Worm (Caenorhabditis elegans) whole organism, L3 larva: ENCODE results near the gene fbxa-10.

Experiments used
- R02D3.7 ChIP-seq: fragments of 150-350 bp; optimal IDR thresholded peaks from 2 replicates; lab custom pipeline; 2014; ENCODE audit warnings: missing biosample characterization, missing genetic modification characterization
- ZK546.5 ChIP-seq: sonication (generic microtip); optimal IDR thresholded peaks from 2 replicates; lab custom pipeline; 2017; ENCODE audit warnings: missing biosample characterization, missing genetic modification characterization
- ama-1 ChIP-seq: fragments of 150-350 bp; optimal IDR thresholded peaks from 2 replicates; lab custom pipeline; 2018
- ceh-16 ChIP-seq: sonication (generic microtip); optimal IDR thresholded peaks from 2 replicates; lab custom pipeline; 2017; ENCODE audit warnings: missing biosample characterization, missing genetic modification characterization
- ceh-28 ChIP-seq: fragments of 150-350 bp; optimal IDR thresholded peaks from 2 replicates; lab custom pipeline; 2014; ENCODE audit warnings: missing biosample characterization, missing genetic modification reagents, missing genetic modification characterization
- ceh-9 ChIP-seq: sonication (generic microtip); optimal IDR thresholded peaks from 2 replicates; lab custom pipeline; 2018; ENCODE audit warnings: missing biosample characterization, missing genetic modification characterization
- daf-12 ChIP-seq: fragments of 150-350 bp; optimal IDR thresholded peaks from 2 replicates; lab custom pipeline; 2014; ENCODE audit warnings: missing biosample characterization, missing genetic modification reagents, missing genetic modification characterization
- egl-27 ChIP-seq: sonication (generic microtip); optimal IDR thresholded peaks from 4 replicates; lab custom pipeline; 2017; ENCODE audit warnings: missing biosample characterization, missing genetic modification reagents, missing genetic modification characterization
- egl-5 ChIP-seq: fragments of 150-350 bp; optimal IDR thresholded peaks from 2 replicates; lab custom pipeline; 2017; ENCODE audit warnings: missing biosample characterization, missing genetic modification reagents, missing genetic modification characterization, inconsistent platforms
- elt-1 ChIP-seq: fragments of 150-350 bp; optimal IDR thresholded peaks from 2 replicates; lab custom pipeline; 2014; ENCODE audit warnings: missing biosample characterization, missing genetic modification characterization
- elt-2 ChIP-seq: sonication (generic microtip); optimal IDR thresholded peaks from 2 replicates; lab custom pipeline; 2016; ENCODE audit warnings: missing genetic modification reagents, mild to moderate bottlenecking, missing genetic modification characterization, missing compliant biosample characterization
- fkh-2 ChIP-seq: fragments of 150-350 bp; optimal IDR thresholded peaks from 2 replicates; lab custom pipeline; 2014; ENCODE audit warnings: missing biosample characterization, missing genetic modification reagents, missing genetic modification characterization
- fos-1 ChIP-seq: fragments of 150-350 bp; optimal IDR thresholded peaks from 2 replicates; lab custom pipeline; 2014; ENCODE audit warnings: missing biosample characterization, missing genetic modification characterization
- hmg-11 ChIP-seq: sonication (generic microtip); optimal IDR thresholded peaks from 2 replicates; lab custom pipeline; 2016; ENCODE audit warnings: missing genetic modification characterization, missing compliant biosample characterization
- jun-1 ChIP-seq: fragments of 150-350 bp; optimal IDR thresholded peaks from 2 replicates; lab custom pipeline; 2014; ENCODE audit warnings: missing biosample characterization, missing genetic modification reagents, missing genetic modification characterization
- lin-15B ChIP-seq: fragments of 150-350 bp; optimal IDR thresholded peaks from 2 replicates; lab custom pipeline; 2014; ENCODE audit warnings: missing biosample characterization, missing genetic modification characterization
- lin-39 ChIP-seq: fragments of 150-350 bp; optimal IDR thresholded peaks from 2 replicates; lab custom pipeline; 2018; ENCODE audit warnings: missing biosample characterization, missing genetic modification reagents, missing genetic modification characterization
- nfya-1 ChIP-seq: sonication (generic microtip); optimal IDR thresholded peaks from 2 replicates; lab custom pipeline; 2017; ENCODE audit warnings: missing genetic modification characterization, mild to moderate bottlenecking, missing compliant biosample characterization, antibody characterized with exemption, moderate library complexity; ENCODE audit not compliant: insufficient read depth
- nhr-11 ChIP-seq: fragments of 150-350 bp; optimal IDR thresholded peaks from 2 replicates; lab custom pipeline; 2014; ENCODE audit warnings: missing biosample characterization, missing genetic modification characterization
- nhr-23 ChIP-seq: fragments of 150-350 bp; optimal IDR thresholded peaks from 2 replicates; lab custom pipeline; 2014; ENCODE audit warnings: missing biosample characterization, missing genetic modification reagents, missing genetic modification characterization
- nhr-237 ChIP-seq: fragments of 150-350 bp; optimal IDR thresholded peaks from 2 replicates; lab custom pipeline; 2014; ENCODE audit warnings: missing biosample characterization, missing genetic modification characterization
- nhr-25 ChIP-seq: sonication (generic microtip); optimal IDR thresholded peaks from 2 replicates; lab custom pipeline; 2017; ENCODE audit warnings: missing biosample characterization, missing genetic modification characterization
- nhr-28 ChIP-seq: fragments of 150-350 bp; optimal IDR thresholded peaks from 2 replicates; lab custom pipeline; 2014; ENCODE audit warnings: missing biosample characterization, missing genetic modification characterization
- nhr-76 ChIP-seq: fragments of 150-350 bp; sonication (generic microtip); optimal IDR thresholded peaks from 5 replicates; lab custom pipeline; 2014; ENCODE audit warnings: missing biosample characterization, missing genetic modification characterization
- pha-4 ChIP-seq: fragments of 150-350 bp; optimal IDR thresholded peaks from 2 replicates; lab custom pipeline; 2014; ENCODE audit warnings: missing biosample characterization, missing genetic modification reagents, missing genetic modification characterization
- pqm-1 ChIP-seq: fragments of 150-350 bp; optimal IDR thresholded peaks from 2 replicates; lab custom pipeline; 2017; ENCODE audit warnings: missing biosample characterization, missing genetic modification characterization, inconsistent platforms
- snpc-4 ChIP-seq: fragments of 150-350 bp; optimal IDR thresholded peaks from 2 replicates; lab custom pipeline; 2014; ENCODE audit warnings: missing biosample characterization, missing genetic modification characterization
- tbx-2 ChIP-seq: sonication (generic microtip); optimal IDR thresholded peaks from 2 replicates; lab custom pipeline; 2016; ENCODE audit warnings: mild to moderate bottlenecking, missing genetic modification characterization, missing compliant biosample characterization
- unc-62 ChIP-seq: fragments of 150-350 bp; sonication (generic microtip); optimal IDR thresholded peaks from 4 replicates; lab custom pipeline; 2014; ENCODE audit warnings: missing biosample characterization, missing genetic modification reagents, missing genetic modification characterization
- zag-1 ChIP-seq: fragments of 150-350 bp; optimal IDR thresholded peaks from 2 replicates; lab custom pipeline; 2014; ENCODE audit warnings: missing biosample characterization, missing genetic modification characterization
- ztf-11 ChIP-seq: fragments of 150-350 bp; optimal IDR thresholded peaks from 2 replicates; lab custom pipeline; 2014; ENCODE audit warnings: missing biosample characterization, missing genetic modification characterization

Gene fbxa-10

DNA sequence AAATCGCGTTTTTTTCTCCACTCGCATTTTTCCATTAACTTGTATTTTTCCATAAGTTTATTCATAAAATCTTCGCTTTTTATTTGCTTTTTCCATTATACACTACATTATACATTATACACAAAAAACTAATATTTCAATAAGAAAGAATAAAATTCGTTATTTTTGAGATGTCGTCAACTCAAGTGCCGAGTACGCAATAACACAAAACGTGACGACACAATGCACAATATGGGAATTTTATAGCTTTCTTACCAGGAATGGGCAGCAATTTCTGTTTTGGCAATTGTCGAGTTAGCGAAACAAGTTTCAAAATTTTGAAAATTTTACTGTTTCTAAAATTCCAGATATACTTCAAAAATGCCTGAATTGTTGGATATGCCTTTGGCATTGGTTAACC is at the start of gene fbxa-10:
Gene fbxa-10, plus strand, starts transcription at position 207 of the 400 bp plus-strand sequence.
- TF ChIP-seq ceh-16 = no peak
- TF ChIP-seq egl-5 (tag; lab: Kevin White, UChicago) = peak; percentile 2
- peak; percentile 30 for TF ChIP-seq pha-4 (tag; lab: Kevin White, UChicago)
- no peak for TF ChIP-seq tbx-2
- TF ChIP-seq R02D3.7 = no peak
- no peak for TF ChIP-seq fkh-2
- no peak for TF ChIP-seq ztf-11
- TF ChIP-seq zag-1 (tag; lab: Kevin White, UChicago) = no peak
- TF ChIP-seq elt-1 (tag; lab: Kevin White, UChicago) = no peak
- TF ChIP-seq nfya-1 = no peak
- peak; percentile 59 for TF ChIP-seq hmg-11 (tag; lab: Kevin White, UChicago)

DNA sequence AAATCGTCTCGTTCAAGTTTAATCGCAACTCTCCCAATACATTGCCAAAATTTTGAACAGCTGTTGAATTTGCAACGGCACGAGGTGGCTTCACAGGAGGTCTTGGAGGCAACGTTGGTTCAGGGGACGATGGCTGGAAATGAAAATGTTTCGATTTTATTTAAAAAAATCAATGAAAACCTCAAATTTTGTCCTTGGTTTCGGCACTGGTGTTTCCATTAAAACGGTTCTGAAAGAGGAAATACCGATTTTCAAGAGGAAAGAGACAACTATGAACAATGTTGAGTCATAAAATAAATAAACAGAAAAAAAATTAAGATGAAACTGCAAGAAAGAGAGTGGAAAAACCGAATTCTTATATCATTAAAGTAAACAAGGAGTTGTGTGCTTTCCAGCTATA is 44.9 kb upstream of the fbxa-10 start, which contains the start of gene F23H11.4:
Gene F23H11.4, minus strand, starts transcription at position 229 of the 400 bp plus-strand sequence.
- no peak for TF ChIP-seq egl-27 (tag; lab: Kevin White, UChicago)
- TF ChIP-seq pha-4 (tag; lab: Kevin White, UChicago) = peak; percentile 54

DNA sequence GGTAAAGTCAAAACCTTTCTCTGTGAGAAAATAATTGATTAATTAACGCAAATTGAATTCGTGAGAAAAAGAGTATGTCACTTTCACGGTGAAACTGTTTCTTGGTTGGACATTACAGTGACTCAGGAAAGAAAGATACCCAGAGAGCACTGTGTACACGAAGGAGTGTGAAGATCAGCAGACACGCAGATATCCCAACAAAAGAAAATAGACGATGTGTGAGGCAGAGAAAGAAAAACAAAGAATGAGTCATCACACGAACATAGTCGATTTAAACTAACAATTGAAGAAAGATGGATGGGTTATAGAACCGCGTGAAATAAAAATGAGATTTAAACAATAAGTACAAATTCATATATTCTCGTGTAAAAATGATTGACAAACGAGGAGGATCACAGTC is 44.2 kb upstream of the fbxa-10 start:
- TF ChIP-seq fos-1 (tag; lab: Kevin White, UChicago) (no peak), zag-1 (tag; lab: Kevin White, UChicago) (no peak), nhr-25 (tag; lab: Kevin White, UChicago) (peak; percentile 31), nhr-23 (peak; percentile 21), jun-1 (tag; lab: Kevin White, UChicago) (peak; percentile 56), hmg-11 (tag; lab: Kevin White, UChicago) (peak; percentile 38), pha-4 (tag; lab: Kevin White, UChicago) (peak; percentile 79), nhr-11 (tag; lab: Kevin White, UChicago) (no peak), nhr-28 (tag; lab: Kevin White, UChicago) (no peak)

DNA sequence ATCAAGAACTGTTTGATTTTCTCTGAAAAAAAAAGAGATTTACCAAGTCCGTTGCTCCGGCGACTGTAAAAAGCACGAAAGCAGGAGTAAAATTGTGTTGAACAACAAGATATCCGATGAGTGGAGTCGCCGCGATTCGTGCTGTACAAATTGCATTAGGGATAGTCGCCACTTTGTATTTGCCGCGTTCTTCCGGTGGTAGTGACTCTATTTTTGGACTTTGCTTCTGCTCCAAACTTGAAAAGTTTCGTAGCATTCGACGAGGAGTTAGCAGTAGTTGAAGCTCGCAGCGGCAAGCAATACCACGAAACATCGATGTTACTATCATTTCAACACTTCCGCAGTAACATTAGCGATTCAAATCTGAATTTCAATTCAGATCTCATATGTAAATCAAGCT is 42.6 kb upstream of the fbxa-10 start, which contains the start of gene crls-1:
Gene crls-1, minus strand, starts transcription at position 363 of the 400 bp plus-strand sequence.
- peak; percentile 51 for TF ChIP-seq ama-1 (lab: Kevin White, UChicago)
- no peak for TF ChIP-seq nhr-76 (tag; lab: Kevin White, UChicago)
- TF ChIP-seq, all 47 proteins: peak for 1

DNA sequence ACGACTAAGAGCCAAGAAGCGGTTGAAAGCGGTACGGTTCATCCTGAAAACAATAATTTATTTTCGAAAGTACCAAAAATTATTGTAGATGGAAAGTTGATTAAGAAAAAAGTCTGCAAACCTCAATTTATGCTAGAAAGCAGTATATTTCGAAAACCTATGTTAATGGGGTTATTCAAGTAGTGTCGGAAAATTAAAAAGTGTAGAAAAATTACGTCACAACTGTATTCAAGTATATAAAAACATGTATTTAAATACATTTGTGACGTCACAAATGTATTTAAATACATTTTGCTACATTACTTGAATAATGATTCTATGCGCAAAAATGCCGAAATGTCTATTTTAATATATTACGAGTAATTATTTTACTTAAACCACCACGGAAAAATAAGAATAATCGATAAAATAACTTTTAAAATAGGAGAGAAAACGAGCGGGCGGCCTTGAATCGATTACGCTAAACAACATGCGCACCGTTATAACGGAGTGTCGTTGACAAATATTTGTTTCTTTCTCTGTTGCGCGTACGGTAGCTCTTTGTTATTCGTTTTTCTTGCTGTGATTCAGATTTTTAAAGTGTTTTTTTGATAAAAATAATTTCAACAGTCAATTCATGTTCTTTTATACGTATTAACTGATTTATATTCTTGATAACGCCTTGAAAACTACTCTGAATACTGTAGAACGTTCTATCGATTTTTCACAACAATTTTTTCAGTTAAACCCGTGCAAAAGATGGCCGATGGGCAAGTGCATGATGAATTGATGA is 41.5 kb upstream of the fbxa-10 start, which contains the start of the genes F23H11.5 and bra-2:
Gene F23H11.5, minus strand, starts transcription at position 51 of the 772 bp plus-strand sequence.
Gene bra-2, plus strand, starts transcription at position 722 of the 772 bp plus-strand sequence.
- no peak for TF ChIP-seq zag-1 (tag; lab: Kevin White, UChicago)
- TF ChIP-seq nhr-25 (tag; lab: Kevin White, UChicago) = peak; percentile 64
- no peak for TF ChIP-seq ceh-9 (tag; lab: Kevin White, UChicago)
- no peak for TF ChIP-seq pqm-1 (tag; lab: Kevin White, UChicago)
- peak; percentile 54 for TF ChIP-seq snpc-4
- TF ChIP-seq nhr-23 = peak; percentile 13
- peak; percentile 66 for TF ChIP-seq ceh-28 (tag; lab: Kevin White, UChicago)
- TF ChIP-seq lin-15B (tag; lab: Kevin White, UChicago) = peak; percentile 39
- no peak for TF ChIP-seq unc-62 (GFP tag; lab: Kevin White, UChicago)
- TF ChIP-seq nfya-1 = peak; percentile 50
- TF ChIP-seq elt-2 (tag; lab: Kevin White, UChicago) = peak; percentile 19
- peak; percentile 62 for TF ChIP-seq pha-4 (tag; lab: Kevin White, UChicago)

DNA sequence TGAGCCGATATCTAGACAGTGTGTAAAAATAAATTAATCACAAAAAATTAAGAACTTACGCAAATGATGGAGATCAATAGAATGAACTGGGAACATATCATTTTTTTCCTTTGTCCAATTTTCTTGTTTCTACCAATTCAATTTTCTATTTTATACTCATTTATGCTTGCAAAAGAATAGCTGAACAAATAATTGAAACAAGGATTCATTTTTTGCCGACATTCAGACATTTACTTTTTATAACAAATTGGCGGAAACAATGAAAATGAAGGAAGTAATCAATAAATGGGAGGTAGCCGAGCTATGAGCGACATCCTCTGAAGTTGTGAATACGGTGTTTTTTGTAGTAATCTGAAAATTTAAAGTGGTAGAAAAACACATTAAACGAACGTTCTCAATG is 35.3 kb upstream of the fbxa-10 start, which contains the start of gene idpp-13:
Gene idpp-13, minus strand, starts transcription at position 101 of the 400 bp plus-strand sequence.
- TF ChIP-seq daf-12 = no peak
- TF ChIP-seq nhr-28 (tag; lab: Kevin White, UChicago) = no peak
- no peak for TF ChIP-seq fkh-2
- no peak for TF ChIP-seq nhr-25 (tag; lab: Kevin White, UChicago)
- no peak for TF ChIP-seq elt-2 (tag; lab: Kevin White, UChicago)
- TF ChIP-seq egl-27 (tag; lab: Kevin White, UChicago) = no peak
- TF ChIP-seq ZK546.5 (tag; lab: Kevin White, UChicago) = no peak
- TF ChIP-seq hmg-11 (tag; lab: Kevin White, UChicago) = no peak
- TF ChIP-seq nfya-1 = no peak
- no peak for TF ChIP-seq nhr-237 (tag; lab: Kevin White, UChicago)
- no peak for TF ChIP-seq lin-39 (tag; lab: Kevin White, UChicago)
- TF ChIP-seq pqm-1 (tag; lab: Kevin White, UChicago) = no peak
